Worm (Caenorhabditis elegans) whole organism, midembryonic: Measurements from ENCODE around the gene spin-3.

Experiments used
- T22C8.4 ChIP-seq: fragments of 200-800 bp; sonication (Bioruptor generic); IDR thresholded peaks from 2 replicates; pipeline ENCODE4 v1.3.6; 2022; ENCODE audit warnings: missing genetic modification characterization, missing compliant biosample characterization
- cog-1 ChIP-seq: sonication (generic microtip); optimal IDR thresholded peaks from 2 replicates; lab custom pipeline; 2016; ENCODE audit warnings: missing genetic modification characterization, missing compliant biosample characterization
- flt-1 ChIP-seq: fragments of 200-800 bp; sonication (Bioruptor generic); IDR thresholded peaks from 2 replicates; pipeline ENCODE4 v1.3.6; 2022; ENCODE audit warnings: missing genetic modification characterization, missing compliant biosample characterization
- ztf-29 ChIP-seq: fragments of 200-800 bp; sonication (Bioruptor generic); IDR thresholded peaks from 2 replicates; pipeline ENCODE4 v1.3.6; 2022; ENCODE audit warnings: missing genetic modification reagents, missing genetic modification characterization, missing compliant biosample characterization

DNA sequence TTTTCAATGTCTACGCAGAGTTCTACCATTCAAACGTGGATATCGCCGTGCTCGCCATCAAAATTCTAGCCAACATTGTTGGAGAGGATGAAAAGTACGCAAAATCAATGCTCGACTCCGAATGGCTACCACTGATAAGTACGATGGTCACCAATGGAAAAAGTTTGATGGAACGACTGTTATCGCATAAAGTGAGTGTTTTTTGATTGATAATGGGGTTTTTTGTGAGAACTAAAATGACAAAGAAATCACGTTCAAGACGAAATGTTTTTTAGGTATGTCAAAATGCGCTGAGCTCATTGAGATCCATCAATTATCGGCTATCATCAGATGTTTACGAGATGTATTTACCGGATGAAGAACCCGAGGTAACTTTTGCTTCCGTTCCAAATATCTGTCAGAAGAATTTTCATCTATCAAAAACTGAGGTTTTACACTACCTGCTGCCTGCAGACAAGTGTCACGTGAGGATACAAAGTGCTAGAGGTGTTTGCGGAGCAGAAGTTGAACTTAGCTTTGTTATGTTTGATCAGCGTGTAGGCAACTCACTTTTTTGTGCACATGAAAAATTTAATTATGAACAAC, 23.8 kb upstream of the spin-3 start:
- TF ChIP-seq cog-1 (tag; lab: Kevin White, UChicago) (no peak), T22C8.4 (GFP tag; lab: Robert Waterston, UW) (no peak), ztf-29 (GFP tag; lab: Robert Waterston, UW) (no peak), flt-1 (GFP tag; lab: Robert Waterston, UW) (no peak)
